Fruit fly (Drosophila melanogaster): ENCODE data around the gene T48.

dm6 chr3R:26876851-26877250 is 4.7 kb upstream of the T48 start:
- TF ChIP-seq EcR (GFP tag; optimal IDR thresholded peaks at IDR 0.05) (no peak), CG13204 (GFP tag; optimal IDR thresholded peaks at IDR 0.05) (no peak), Pif1B (GFP tag; optimal IDR thresholded peaks at IDR 0.05) (no peak), Ets98B (GFP tag; IDR thresholded peaks at IDR 0.05) (no peak), gl (tag; optimal IDR thresholded peaks at IDR 0.05) (no peak), CG12605 (GFP tag; IDR thresholded peaks at IDR 0.05) (no peak), CG34367 (tag; optimal IDR thresholded peaks at IDR 0.05) (no peak), CG32121 (GFP tag; IDR thresholded peaks at IDR 0.05) (no peak), Snoo (tag; optimal IDR thresholded peaks at IDR 0.05) (no peak), fd96Ca (GFP tag; IDR thresholded peaks at IDR 0.05) (no peak), CG15710 (tag; optimal IDR thresholded peaks at IDR 0.05) (no peak)
